Fruit fly (Drosophila melanogaster): ENCODE results near the gene msd5.

The msd5 gene

DNA sequence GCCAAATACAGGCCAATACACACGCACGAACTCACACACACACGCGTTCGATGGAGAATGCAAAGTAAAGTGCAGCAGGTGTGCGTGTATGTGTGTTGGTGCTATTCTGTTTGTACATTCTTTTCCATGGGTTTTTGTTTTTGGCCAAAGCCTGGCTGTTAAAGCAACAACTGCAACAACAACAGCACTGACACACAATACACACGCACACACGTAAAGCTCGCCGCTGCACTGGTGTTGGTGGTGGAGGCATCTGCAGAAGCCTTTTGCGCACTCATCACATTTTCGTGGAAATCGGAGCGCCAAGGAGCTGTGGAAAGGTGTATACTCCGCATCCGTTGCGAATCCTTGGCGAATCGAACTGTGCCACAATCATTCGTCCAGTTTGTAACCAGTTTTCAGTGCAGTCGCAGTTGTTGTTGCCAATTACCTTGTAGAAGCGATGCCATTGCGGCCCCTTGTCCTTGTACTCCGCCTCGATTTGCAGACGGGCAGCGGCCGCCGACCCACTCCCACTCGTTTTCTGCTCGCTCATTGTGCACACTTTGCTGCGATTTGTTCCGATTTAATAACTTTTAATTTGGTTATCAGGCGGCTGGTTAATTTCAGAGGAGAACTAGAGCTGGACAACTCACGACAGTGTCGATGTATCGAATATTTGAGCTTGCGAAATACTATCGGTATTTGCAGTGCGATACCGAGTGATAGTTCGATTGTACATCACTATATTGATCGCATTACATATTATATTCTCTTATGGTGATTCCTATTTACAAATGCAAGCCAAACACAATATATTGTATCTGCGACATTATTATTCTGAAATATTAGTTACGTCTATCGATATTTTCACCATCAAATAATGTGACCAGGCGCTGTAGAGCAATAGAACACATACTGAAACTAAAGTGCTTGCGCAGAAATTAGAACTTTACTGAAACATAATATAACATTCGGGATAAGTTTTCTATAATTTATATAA is 17.3 kb upstream of the msd5 start (continued):
- TF ChIP-seq klu (GFP tag; IDR thresholded peaks at IDR 0.05) (no peak), h (optimal IDR thresholded peaks at IDR 0.05) (no peak), Optix (GFP tag; IDR thresholded peaks at IDR 0.05) (no peak), bowl (GFP tag; IDR thresholded peaks at IDR 0.05) (no peak), CG7745 (tag; optimal IDR thresholded peaks at IDR 0.05) (no peak), Mad (GFP tag; optimal IDR thresholded peaks at IDR 0.05) (no peak), CG14050 (GFP tag; IDR thresholded peaks at IDR 0.05) (no peak), CG11093 (GFP tag; IDR thresholded peaks at IDR 0.05) (no peak), Rfx (GFP tag; IDR thresholded peaks at IDR 0.05) (0 out of 2 replicates have a peak, but pooled peaks have one; percentile 48), chn (GFP tag; optimal IDR thresholded peaks at IDR 0.05) (peak; percentile 18), crp (GFP tag; optimal IDR thresholded peaks at IDR 0.05) (no peak), dmrt99B (tag; optimal IDR thresholded peaks at IDR 0.05) (peak; percentile 35), CG15269 (tag; optimal IDR thresholded peaks at IDR 0.05) (peak; percentile 38), kah (GFP tag; optimal IDR thresholded peaks at IDR 0.05) (no peak), CG9437 (GFP tag; optimal IDR thresholded peaks at IDR 0.05) (peak; percentile 19), CG4360 (GFP tag; IDR thresholded peaks at IDR 0.05) (peak; percentile 80), Vsx1 (GFP tag; optimal IDR thresholded peaks at IDR 0.05) (no peak), CG31224 (GFP tag; IDR thresholded peaks at IDR 0.05) (peak; percentile 30; the same call in 1 of the 2 replicates), Eip74EF (GFP tag; optimal IDR thresholded peaks at IDR 0.05) (no peak), btn (GFP tag; optimal IDR thresholded peaks at IDR 0.05) (no peak), jumu (GFP tag; optimal IDR thresholded peaks at IDR 0.05) (peak; percentile 40), CG3163 (GFP tag; optimal IDR thresholded peaks at IDR 0.05) (no peak), sim (GFP tag; IDR thresholded peaks at IDR 0.05) (no peak), trh (GFP tag; optimal IDR thresholded peaks at IDR 0.05) (no peak), CG11456 (GFP tag; IDR thresholded peaks at IDR 0.05) (peak; percentile 66; the same call in 1 of the 3 replicates), disco-r (GFP tag; optimal IDR thresholded peaks at IDR 0.05) (no peak), Dbx (GFP tag; IDR thresholded peaks at IDR 0.05) (peak; percentile 56; the same call in 1 of the 3 replicates), en (GFP tag; optimal IDR thresholded peaks at IDR 0.05) (no peak), Taf1 (GFP tag; IDR thresholded peaks at IDR 0.05) (no peak), CG1832 (GFP tag; optimal IDR thresholded peaks at IDR 0.05) (no peak), wor (GFP tag; IDR thresholded peaks at IDR 0.05) (no peak), Side (GFP tag; optimal IDR thresholded peaks at IDR 0.05) (peak; percentile 9), ATbp (GFP tag; optimal IDR thresholded peaks at IDR 0.05) (no peak), cg (GFP tag; optimal IDR thresholded peaks at IDR 0.05) (peak; percentile 98), crc (GFP tag; optimal IDR thresholded peaks at IDR 0.05) (peak; percentile 0), danr (GFP tag; IDR thresholded peaks at IDR 0.05) (no peak), CG10543 (GFP tag; optimal IDR thresholded peaks at IDR 0.05) (peak; percentile 29), Hr78 (GFP tag; optimal IDR thresholded peaks at IDR 0.05) (no peak), Lpt (GFP tag; optimal IDR thresholded peaks at IDR 0.05) (no peak), CkIIα-i1 (GFP tag; IDR thresholded peaks at IDR 0.05) (no peak), CG18599 (GFP tag; optimal IDR thresholded peaks at IDR 0.05) (no peak), inv (GFP tag; IDR thresholded peaks at IDR 0.05; ENCODE audit: partially characterized antibody) (peak; percentile 99), Ravus (GFP tag; IDR thresholded peaks at IDR 0.05) (no peak), unpg (GFP tag; optimal IDR thresholded peaks at IDR 0.05) (no peak), twi (tag; optimal IDR thresholded peaks at IDR 0.05) (no peak), CG7357 (GFP tag; IDR thresholded peaks at IDR 0.05) (no peak), shn (GFP tag; optimal IDR thresholded peaks at IDR 0.05) (peak; percentile 44), Deaf1 (tag; optimal IDR thresholded peaks at IDR 0.05) (no peak), aop (GFP tag; IDR thresholded peaks at IDR 0.05) (no peak)

All from whole organism, embryonic.